Fruit fly (Drosophila melanogaster) whole organism, embryonic: ENCODE measurements around the gene Ugt301D1.

Experiments
- Aef1 ChIP-seq: fragments of 200-800 bp; sonication (Bioruptor generic); IDR thresholded peaks from 3 replicates; pipeline ENCODE4 v1.3.6; 2022; ENCODE audit warnings: missing biosample characterization, missing genetic modification characterization
- Antp ChIP-seq: fragments of 200-800 bp; sonication (Bioruptor generic); optimal IDR thresholded peaks from 3 replicates; lab custom pipeline; 2016; ENCODE audit warnings: missing biosample characterization, missing genetic modification characterization
- BEAF-32 ChIP-seq: fragments of 200-800 bp; sonication (Bioruptor generic); optimal IDR thresholded peaks from 3 replicates; lab custom pipeline; 2017; ENCODE audit warnings: missing biosample characterization, missing genetic modification characterization, mild to moderate bottlenecking, moderate library complexity, missing genetic modification reagents
- CG10979 ChIP-seq: fragments of 200-800 bp; sonication (Bioruptor generic); optimal IDR thresholded peaks from 2 replicates; lab custom pipeline; 2018; ENCODE audit warnings: missing biosample characterization, mild to moderate bottlenecking, missing genetic modification characterization, moderate library complexity
- CG11504 ChIP-seq: fragments of 200-800 bp; sonication (Bioruptor generic); optimal IDR thresholded peaks from 3 replicates; lab custom pipeline; 2019; ENCODE audit warnings: missing biosample characterization, mild to moderate bottlenecking, missing genetic modification characterization, moderate library complexity
- CG14710 ChIP-seq: fragments of 200-800 bp; sonication (Bioruptor generic); optimal IDR thresholded peaks from 3 replicates; lab custom pipeline; 2019; ENCODE audit warnings: missing biosample characterization, mild to moderate bottlenecking, missing genetic modification characterization, moderate library complexity
- CG15269 ChIP-seq: fragments of 200-800 bp; sonication (Bioruptor generic); optimal IDR thresholded peaks from 2 replicates; lab custom pipeline; 2018; ENCODE audit warnings: missing biosample characterization, mild to moderate bottlenecking, missing genetic modification characterization, moderate library complexity
- CG1529 ChIP-seq: fragments of 200-800 bp; sonication (Bioruptor generic); optimal IDR thresholded peaks from 3 replicates; lab custom pipeline; 2018; ENCODE audit warnings: missing biosample characterization, missing genetic modification characterization
- CG17328 ChIP-seq: fragments of 200-800 bp; sonication (Bioruptor generic); IDR thresholded peaks from 2 replicates; pipeline ENCODE4 v1.3.6; 2022; ENCODE audit warnings: missing biosample characterization, missing genetic modification characterization
- CG18262 ChIP-seq: fragments of 200-800 bp; optimal IDR thresholded peaks from 3 replicates; lab custom pipeline; 2019; ENCODE audit warnings: missing biosample characterization, mild to moderate bottlenecking, missing genetic modification characterization, moderate library complexity
- CG2712 ChIP-seq: fragments of 200-800 bp; optimal IDR thresholded peaks from 3 replicates; lab custom pipeline; 2019; ENCODE audit warnings: missing biosample characterization, mild to moderate bottlenecking, missing genetic modification characterization, moderate library complexity
- CG31388 ChIP-seq: fragments of 200-800 bp; sonication (Bioruptor generic); optimal IDR thresholded peaks from 2 replicates; lab custom pipeline; 2016; ENCODE audit warnings: missing biosample characterization, missing genetic modification characterization
- CG31441 ChIP-seq: fragments of 200-800 bp; sonication (Bioruptor generic); IDR thresholded peaks from 2 replicates; pipeline ENCODE4 v1.3.6; 2022; ENCODE audit warnings: missing biosample characterization, missing genetic modification characterization
- CG9437 ChIP-seq: fragments of 200-800 bp; sonication (Bioruptor generic); optimal IDR thresholded peaks from 2 replicates; lab custom pipeline; 2018; ENCODE audit warnings: missing biosample characterization, mild to moderate bottlenecking, missing genetic modification characterization
- CoRest ChIP-seq: fragments of 200-800 bp; sonication (Bioruptor generic); optimal IDR thresholded peaks from 3 replicates; lab custom pipeline; 2018; ENCODE audit warnings: missing biosample characterization, mild to moderate bottlenecking, missing genetic modification characterization, moderate library complexity
- D19A ChIP-seq: fragments of 200-800 bp; optimal IDR thresholded peaks from 3 replicates; lab custom pipeline; 2019; ENCODE audit warnings: missing biosample characterization, mild to moderate bottlenecking, missing genetic modification characterization, moderate library complexity
- Dref ChIP-seq: fragments of 200-800 bp; sonication (Bioruptor generic); IDR thresholded peaks from 2 replicates; pipeline ENCODE4 v1.3.6; 2022; ENCODE audit warnings: missing biosample characterization, missing genetic modification characterization
- Drgx ChIP-seq: fragments of 200-800 bp; sonication (Bioruptor generic); IDR thresholded peaks from 2 replicates; pipeline ENCODE4 v1.3.6; 2022; ENCODE audit warnings: missing biosample characterization, missing genetic modification characterization
- Ets65A ChIP-seq: fragments of 200-800 bp; sonication (Bioruptor generic); peaks from one replicate; lab custom pipeline; 2016; ENCODE audit warnings: missing biosample characterization, missing genetic modification characterization
- H15 ChIP-seq: fragments of 200-800 bp; sonication (Bioruptor generic); IDR thresholded peaks from 3 replicates; pipeline ENCODE4 v1.3.6; 2022; ENCODE audit warnings: missing biosample characterization, missing genetic modification characterization
- Hmr ChIP-seq: fragments of 200-800 bp; sonication (Bioruptor generic); optimal IDR thresholded peaks from 3 replicates; lab custom pipeline; 2017; ENCODE audit warnings: mild to moderate bottlenecking, missing biosample characterization, missing genetic modification reagents, missing genetic modification characterization
- Hr51 ChIP-seq, 2 experiments: fragments of 200-800 bp; sonication (Bioruptor generic); optimal IDR thresholded peaks; 2 replicates in 1 of 2; 3 replicates in 1 of 2; lab custom pipeline; 2016 to 2018; ENCODE audit warnings: missing biosample characterization in 2 of 2, missing genetic modification characterization in 2 of 2, mild to moderate bottlenecking in 1 of 2, moderate library complexity in 1 of 2
- Hr78 ChIP-seq, 2 experiments: fragments of 200-800 bp in 1 of 2; fragments of >200 bp in 1 of 2; sonication (Bioruptor generic) in 1 of 2; optimal IDR thresholded peaks; 2 replicates each; lab custom pipeline; 2017 to 2019; ENCODE audit warnings: missing biosample characterization in 2 of 2, missing genetic modification characterization in 2 of 2, mild to moderate bottlenecking in 1 of 2, moderate library complexity in 1 of 2
- Lhr ChIP-seq: fragments of 200-800 bp; sonication (Bioruptor generic); optimal IDR thresholded peaks from 3 replicates; lab custom pipeline; 2017; ENCODE audit warnings: mild to moderate bottlenecking, missing biosample characterization, missing genetic modification reagents, missing genetic modification characterization
- Nf-YA ChIP-seq: fragments of 200-800 bp; sonication (Bioruptor generic); IDR thresholded peaks from 2 replicates; pipeline ENCODE4 v1.3.6; 2022; ENCODE audit warnings: missing biosample characterization, missing genetic modification characterization
- Rfx ChIP-seq: fragments of 200-800 bp; sonication (Bioruptor generic); IDR thresholded peaks from 2 replicates; pipeline ENCODE4 v1.3.6; 2022; ENCODE audit warnings: missing biosample characterization, missing genetic modification characterization
- Scr ChIP-seq: fragments of 200-800 bp; sonication (Bioruptor generic); IDR thresholded peaks from 2 replicates; pipeline ENCODE4 v1.3.6; 2022; ENCODE audit warnings: missing biosample characterization, missing genetic modification characterization; ENCODE audit not compliant: partially characterized antibody
- Sin3A ChIP-seq: fragments of >200 bp; optimal IDR thresholded peaks from 2 replicates; lab custom pipeline; 2018
- Usf ChIP-seq: fragments of 200-800 bp; sonication (Bioruptor generic); optimal IDR thresholded peaks from 2 replicates; lab custom pipeline; 2017; ENCODE audit warnings: missing genotype, missing biosample characterization, missing genetic modification characterization
- Vsx1 ChIP-seq: fragments of 200-800 bp; sonication (Bioruptor generic); optimal IDR thresholded peaks from 2 replicates; lab custom pipeline; 2017; ENCODE audit warnings: missing biosample characterization, mild to moderate bottlenecking, missing genetic modification characterization, missing genetic modification reagents
- az2 ChIP-seq: fragments of 200-800 bp; sonication (Bioruptor generic); optimal IDR thresholded peaks from 3 replicates; lab custom pipeline; 2016; ENCODE audit warnings: missing biosample characterization, missing genetic modification characterization
- bsh ChIP-seq, 2 experiments: fragments of 200-800 bp; sonication (Bioruptor generic); optimal IDR thresholded peaks; 2 replicates each; lab custom pipeline; 2017 to 2018; ENCODE audit warnings: mild to moderate bottlenecking in 2 of 2, missing biosample characterization in 2 of 2, missing genetic modification characterization in 2 of 2, moderate library complexity in 1 of 2
- chinmo ChIP-seq: fragments of 200-800 bp; sonication (Bioruptor generic); IDR thresholded peaks from 4 replicates; pipeline ENCODE4 v1.3.6; 2022; ENCODE audit warnings: missing biosample characterization, missing genetic modification characterization; ENCODE audit not compliant: partially characterized antibody
- crol ChIP-seq: fragments of 200-800 bp; sonication (Bioruptor generic); IDR thresholded peaks from 2 replicates; pipeline ENCODE4 v1.3.6; 2022; ENCODE audit warnings: missing biosample characterization, missing genetic modification characterization
- da ChIP-seq: fragments of 200-800 bp; sonication (Bioruptor generic); optimal IDR thresholded peaks from 2 replicates; lab custom pipeline; 2016; ENCODE audit warnings: missing biosample characterization, missing genetic modification characterization
- ems ChIP-seq: fragments of 200-800 bp; sonication (Bioruptor generic); optimal IDR thresholded peaks from 3 replicates; lab custom pipeline; 2016; ENCODE audit warnings: missing biosample characterization, missing genetic modification characterization
- gce ChIP-seq: fragments of 200-800 bp; sonication (Bioruptor generic); IDR thresholded peaks from 3 replicates; pipeline ENCODE4 v1.3.6; 2022; ENCODE audit warnings: missing biosample characterization, missing genetic modification characterization
- gcm2 ChIP-seq: fragments of 200-800 bp; sonication (Bioruptor generic); optimal IDR thresholded peaks from 2 replicates; lab custom pipeline; 2016; ENCODE audit warnings: missing biosample characterization, missing genetic modification characterization
- gfzf ChIP-seq: fragments of 200-800 bp; sonication (Bioruptor generic); optimal IDR thresholded peaks from 2 replicates; lab custom pipeline; 2016; ENCODE audit warnings: missing biosample characterization, mild to moderate bottlenecking, missing genetic modification characterization, moderate library complexity
- grau ChIP-seq: fragments of 200-800 bp; optimal IDR thresholded peaks from 3 replicates; lab custom pipeline; 2019; ENCODE audit warnings: missing biosample characterization, mild to moderate bottlenecking, missing genetic modification characterization, moderate library complexity
- ken ChIP-seq: fragments of 200-800 bp; sonication (Bioruptor generic); IDR thresholded peaks from 3 replicates; pipeline ENCODE4 v1.3.6; 2022; ENCODE audit warnings: missing biosample characterization, missing genetic modification characterization
- lab ChIP-seq: fragments of 200-800 bp; sonication (Bioruptor generic); optimal IDR thresholded peaks from 3 replicates; lab custom pipeline; 2017; ENCODE audit warnings: missing biosample characterization, missing genetic modification characterization, mild to moderate bottlenecking, moderate library complexity, missing genetic modification reagents
- lmd ChIP-seq: fragments of 200-800 bp; sonication (Bioruptor generic); IDR thresholded peaks from 2 replicates; pipeline ENCODE4 v1.3.6; 2022; ENCODE audit warnings: missing biosample characterization, missing genetic modification characterization
- lola ChIP-seq, 3 experiments: fragments of >200 bp in 2 of 3; fragments of 200-800 bp in 1 of 3; sonication (Bioruptor generic) in 1 of 3; optimal IDR thresholded peaks; 2 replicates each; lab custom pipeline; 2017 to 2019; ENCODE audit warnings: missing biosample characterization in 3 of 3, missing genetic modification characterization in 3 of 3, mild to moderate bottlenecking in 1 of 3, moderate library complexity in 1 of 3
- ranshi ChIP-seq: fragments of 200-800 bp; sonication (Bioruptor generic); IDR thresholded peaks from 2 replicates; pipeline ENCODE4 v1.3.6; 2022; ENCODE audit warnings: missing biosample characterization, missing genetic modification characterization
- sens ChIP-seq: fragments of 200-800 bp; sonication (Bioruptor generic); peaks from one replicate; lab custom pipeline; 2016; ENCODE audit warnings: missing biosample characterization, missing genetic modification characterization
- sim ChIP-seq: fragments of 200-800 bp; sonication (Bioruptor generic); IDR thresholded peaks from 2 replicates; pipeline ENCODE4 v1.3.6; 2022; ENCODE audit warnings: missing biosample characterization, missing genetic modification characterization
- stc ChIP-seq: fragments of 200-800 bp; sonication (Bioruptor generic); IDR thresholded peaks from 2 replicates; pipeline ENCODE4 v1.3.6; 2022; ENCODE audit warnings: missing biosample characterization, missing genetic modification characterization

The Ugt301D1 gene

dm6 chr2L:18481064-18481463 lies 28.3 kb upstream of the Ugt301D1 start (continued):
- TF ChIP-seq Vsx1 (GFP tag; lab: Kevin White, UChicago) (peak; percentile 30), gcm2 (GFP tag; lab: Kevin White, UChicago) (no peak), CG17328 (GFP tag; lab: Robert Waterston, UW) (no peak), az2 (GFP tag; lab: Kevin White, UChicago) (no peak), ranshi (GFP tag; lab: Robert Waterston, UW) (no peak), CG15269 (peak; percentile 19), CoRest (peak; percentile 6), Antp (GFP tag; lab: Kevin White, UChicago) (no peak)
- TF ChIP-seq, all 482 proteins: peak for 24

- no peak for TF ChIP-seq grau
- TF ChIP-seq crol, result peak; percentile 22; the same call in 1 of the 2 replicates
- TF ChIP-seq Ets65A (GFP tag; lab: Kevin White, UChicago), result peak; percentile 61
- no peak for TF ChIP-seq BEAF-32 (GFP tag; lab: Kevin White, UChicago)
- TF ChIP-seq Aef1 (GFP tag; lab: Robert Waterston, UW), result no peak
- TF ChIP-seq Scr (GFP tag; lab: Robert Waterston, UW), result no peak
- peak; percentile 4 for TF ChIP-seq sens (GFP tag; lab: Kevin White, UChicago)
- no peak for TF ChIP-seq Lhr (GFP tag; lab: Kevin White, UChicago)
- 0 out of 4 replicates have a peak, but pooled peaks have one; percentile 12 for TF ChIP-seq chinmo (GFP tag; lab: Robert Waterston, UW)
- TF ChIP-seq Vsx1 (GFP tag; lab: Kevin White, UChicago), result no peak
- TF ChIP-seq, all 482 proteins: peak for 4
Measured at dm6 chr2L:18481746-18482145, 27.6 kb upstream of the Ugt301D1 start.

- TF ChIP-seq Nf-YA (GFP tag; lab: Robert Waterston, UW) (no peak), CG2712 (tag; lab: Kevin White, UChicago) (peak; percentile 56), CG11504 (peak; percentile 45), D19A (tag; lab: Kevin White, UChicago) (peak; percentile 14), gfzf (GFP tag; lab: Kevin White, UChicago) (no peak), crol (no peak), H15 (GFP tag; lab: Robert Waterston, UW) (no peak), Hr78 (GFP tag; optimal IDR thresholded peaks at IDR 0.05; lab: Kevin White, UChicago) (no peak), Hmr (GFP tag; lab: Kevin White, UChicago) (no peak), bsh (GFP tag; optimal IDR thresholded peaks at IDR 0.05; lab: Kevin White, UChicago) (peak; percentile 41 to 48), ems (GFP tag; lab: Kevin White, UChicago) (no peak), CG18262 (tag; lab: Kevin White, UChicago) (peak; percentile 72), CG31441 (GFP tag; lab: Robert Waterston, UW) (peak; percentile 49; the same call in 1 of the 2 replicates), CG1529 (GFP tag; lab: Kevin White, UChicago) (no peak), Usf (no peak), Hr51 (GFP tag; optimal IDR thresholded peaks at IDR 0.05; lab: Kevin White, UChicago) (peak in 1 of 2 experiments; percentile 32), Drgx (GFP tag; lab: Robert Waterston, UW) (0 out of 2 replicates have a peak, but pooled peaks have one; percentile 22), CG10979 (tag; lab: Kevin White, UChicago) (peak; percentile 53), gce (GFP tag; lab: Robert Waterston, UW) (no peak), lmd (GFP tag; lab: Robert Waterston, UW) (no peak), CoRest (peak; percentile 14), ken (no peak), Rfx (no peak), sim (GFP tag; lab: Robert Waterston, UW) (no peak), Dref (GFP tag; lab: Robert Waterston, UW) (no peak), CG9437 (GFP tag; lab: Kevin White, UChicago) (no peak), da (GFP tag; lab: Kevin White, UChicago) (no peak), CG14710 (tag; lab: Kevin White, UChicago) (peak; percentile 36), lola (GFP tag; optimal IDR thresholded peaks at IDR 0.05; lab: Kevin White, UChicago) (peak in 1 of 3 experiments; percentile 36), stc (GFP tag; lab: Robert Waterston, UW) (no peak), Sin3A (lab: Kevin White, UChicago) (no peak), lab (GFP tag; lab: Kevin White, UChicago) (no peak), CG31388 (GFP tag; lab: Kevin White, UChicago) (no peak)
Measured at dm6 chr2L:18482170-18482569, 27.2 kb upstream of the Ugt301D1 start.
